Worm (Caenorhabditis elegans) whole organism, mixed stage, embryonic: Measurements from ENCODE around the gene ctsa-3.2.

Experiments used
- M03D4.4 ChIP-seq: sonication (generic microtip); optimal IDR thresholded peaks from 2 replicates; lab custom pipeline; 2017; ENCODE audit warnings: mild to moderate bottlenecking, missing genetic modification characterization, missing compliant biosample characterization
- bed-3 ChIP-seq: fragments of 200-800 bp; sonication (Bioruptor generic); optimal IDR thresholded peaks from 3 replicates; lab custom pipeline; 2018; ENCODE audit warnings: mild to moderate bottlenecking, missing genetic modification characterization, moderate library complexity, missing compliant biosample characterization
- blmp-1 ChIP-seq: fragments of 150-350 bp; optimal IDR thresholded peaks from 2 replicates; lab custom pipeline; 2014; ENCODE audit warnings: missing biosample characterization, missing genetic modification characterization
- ceh-39 ChIP-seq: fragments of 150-350 bp; optimal IDR thresholded peaks from 2 replicates; lab custom pipeline; 2014; ENCODE audit warnings: missing biosample characterization, missing genetic modification characterization
- ceh-43 ChIP-seq: fragments of 200-800 bp; sonication (Bioruptor generic); optimal IDR thresholded peaks from 2 replicates; lab custom pipeline; 2018; ENCODE audit warnings: mild to moderate bottlenecking, missing genetic modification characterization, moderate library complexity, missing compliant biosample characterization
- ceh-83 ChIP-seq: fragments of 200-800 bp; sonication (Bioruptor generic); optimal IDR thresholded peaks from 2 replicates; lab custom pipeline; 2018; ENCODE audit warnings: mild to moderate bottlenecking, missing genetic modification characterization, missing compliant biosample characterization
- drap-1 ChIP-seq: fragments of 200-800 bp; sonication (Bioruptor generic); optimal IDR thresholded peaks from 3 replicates; lab custom pipeline; 2018; ENCODE audit warnings: mild to moderate bottlenecking, missing genetic modification characterization, missing compliant biosample characterization
- elt-1 ChIP-seq: sonication (generic microtip); optimal IDR thresholded peaks from 2 replicates; lab custom pipeline; 2017; ENCODE audit warnings: missing genetic modification characterization, mild to moderate bottlenecking, missing compliant biosample characterization, antibody characterized with exemption, moderate library complexity, borderline replicate concordance; ENCODE audit not compliant: insufficient read depth
- elt-3 ChIP-seq: fragments of 150-350 bp; optimal IDR thresholded peaks from 2 replicates; lab custom pipeline; 2014; ENCODE audit warnings: missing biosample characterization, missing genetic modification characterization
- hlh-1 ChIP-seq: fragments of 150-350 bp; optimal IDR thresholded peaks from 2 replicates; lab custom pipeline; 2014; ENCODE audit warnings: missing biosample characterization, missing genetic modification reagents, missing genetic modification characterization
- lin-13 ChIP-seq: fragments of 150-350 bp; optimal IDR thresholded peaks from 2 replicates; lab custom pipeline; 2014; ENCODE audit warnings: missing biosample characterization, missing genetic modification characterization
- lin-32 ChIP-seq: fragments of 200-800 bp; sonication (Bioruptor generic); optimal IDR thresholded peaks from 2 replicates; lab custom pipeline; 2018; ENCODE audit warnings: mild to moderate bottlenecking, missing genetic modification characterization, missing compliant biosample characterization
- lsy-2 ChIP-seq: fragments of 150-350 bp; optimal IDR thresholded peaks from 2 replicates; lab custom pipeline; 2014; ENCODE audit warnings: missing biosample characterization, missing genetic modification characterization
- mab-5 ChIP-seq: fragments of 150-350 bp; optimal IDR thresholded peaks from 2 replicates; lab custom pipeline; 2014; ENCODE audit warnings: missing biosample characterization, missing genetic modification characterization
- mep-1 ChIP-seq: fragments of 150-350 bp; optimal IDR thresholded peaks from 2 replicates; lab custom pipeline; 2017; ENCODE audit warnings: missing biosample characterization, missing genetic modification reagents, missing genetic modification characterization, inconsistent platforms
- mls-2 ChIP-seq: sonication (generic microtip); optimal IDR thresholded peaks from 2 replicates; lab custom pipeline; 2016; ENCODE audit warnings: mild to moderate bottlenecking, missing genetic modification characterization, moderate library complexity, missing compliant biosample characterization
- nhr-2 ChIP-seq: fragments of 150-350 bp; optimal IDR thresholded peaks from 2 replicates; lab custom pipeline; 2014; ENCODE audit warnings: missing biosample characterization, missing genetic modification characterization
- nhr-237 ChIP-seq: fragments of 150-350 bp; optimal IDR thresholded peaks from 2 replicates; lab custom pipeline; 2014; ENCODE audit warnings: missing biosample characterization, missing genetic modification characterization
- nhr-28 ChIP-seq: fragments of 150-350 bp; optimal IDR thresholded peaks from 2 replicates; lab custom pipeline; 2014; ENCODE audit warnings: missing biosample characterization, missing genetic modification characterization
- nhr-76 ChIP-seq: sonication (generic microtip); optimal IDR thresholded peaks from 2 replicates; lab custom pipeline; 2017; ENCODE audit warnings: missing biosample characterization, missing genetic modification characterization
- pha-4 ChIP-seq: fragments of 150-350 bp; optimal IDR thresholded peaks from 2 replicates; lab custom pipeline; 2018; ENCODE audit warnings: missing biosample characterization, missing genetic modification reagents, missing genetic modification characterization
- sem-2 ChIP-seq: fragments of 200-800 bp; sonication (Bioruptor generic); optimal IDR thresholded peaks from 2 replicates; lab custom pipeline; 2018; ENCODE audit warnings: mild to moderate bottlenecking, missing genetic modification characterization, missing compliant biosample characterization
- snpc-4 ChIP-seq: fragments of 150-350 bp; optimal IDR thresholded peaks from 2 replicates; lab custom pipeline; 2014; ENCODE audit warnings: missing biosample characterization, missing genetic modification characterization
- sptf-1 ChIP-seq: sonication (generic microtip); optimal IDR thresholded peaks from 2 replicates; lab custom pipeline; 2017; ENCODE audit warnings: mild to moderate bottlenecking, missing genetic modification characterization, moderate library complexity, missing compliant biosample characterization
- tbx-8 ChIP-seq: fragments of 200-800 bp; sonication (Bioruptor generic); optimal IDR thresholded peaks from 2 replicates; lab custom pipeline; 2018; ENCODE audit warnings: mild to moderate bottlenecking, missing genetic modification characterization, moderate library complexity, missing compliant biosample characterization
- zip-8 ChIP-seq: fragments of 150-350 bp; optimal IDR thresholded peaks from 2 replicates; lab custom pipeline; 2014; ENCODE audit warnings: missing biosample characterization, missing genetic modification characterization
- ztf-11 ChIP-seq: fragments of 150-350 bp; optimal IDR thresholded peaks from 2 replicates; lab custom pipeline; 2014; ENCODE audit warnings: missing biosample characterization, missing genetic modification characterization

The ctsa-3.2 gene

ce11 chrII:9900276-9900675 is 25.3 kb downstream of the ctsa-3.2 start, which contains the start of gene unc-4:
TSS of gene unc-4 (minus strand) at chrII:9900376.
- TF ChIP-seq lsy-2 (tag; lab: Kevin White, UChicago) (no peak), sptf-1 (no peak), mab-5 (tag; lab: Kevin White, UChicago) (no peak)

DNA sequence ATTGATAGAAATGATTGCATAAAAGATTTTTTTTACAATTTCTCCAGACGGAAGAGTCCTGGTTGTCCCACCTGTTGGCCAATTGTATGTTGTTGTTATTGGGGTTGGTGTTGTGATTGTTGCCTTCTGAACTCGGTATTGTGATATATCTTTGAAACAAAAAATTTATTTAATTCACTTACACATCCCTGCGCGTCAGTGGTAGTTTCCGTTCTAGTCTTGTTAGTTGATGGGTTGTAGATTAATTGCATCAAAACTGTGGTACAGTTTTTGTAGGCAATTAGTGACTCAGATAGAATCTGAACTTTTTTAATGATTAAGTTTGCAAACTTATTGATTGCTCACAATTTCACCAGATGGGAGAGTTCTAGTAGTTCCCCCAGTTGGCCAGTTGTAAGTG is 29.5 kb downstream of the ctsa-3.2 start:
- TF ChIP-seq ztf-11 (tag; lab: Kevin White, UChicago) (no peak), zip-8 (tag; lab: Kevin White, UChicago) (no peak), nhr-76 (tag; lab: Kevin White, UChicago) (no peak), blmp-1 (tag; lab: Kevin White, UChicago) (no peak), nhr-237 (tag; lab: Kevin White, UChicago) (no peak), sem-2 (no peak), nhr-28 (tag; lab: Kevin White, UChicago) (no peak), ceh-39 (tag; lab: Kevin White, UChicago) (no peak)

DNA sequence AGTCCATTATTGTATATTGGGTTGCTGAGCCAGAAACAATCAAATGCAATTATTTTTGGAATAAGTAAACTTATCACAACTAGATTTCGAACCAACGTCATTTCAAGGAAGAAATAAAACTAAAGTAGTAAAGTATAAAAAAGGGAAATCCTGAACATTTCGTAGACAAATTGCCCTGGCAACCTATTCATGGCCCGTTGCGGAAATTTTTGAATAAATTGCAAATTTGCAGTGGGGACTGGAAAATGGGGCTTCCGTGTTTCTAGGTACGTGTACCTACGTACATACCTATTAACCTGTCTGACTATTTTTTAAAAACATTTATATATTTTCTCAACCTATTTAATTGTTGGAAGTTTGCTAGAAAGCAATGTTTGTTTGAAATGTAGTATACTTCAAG is 40.0 kb downstream of the ctsa-3.2 start, which contains the start of gene F26C11.3:
F26C11.3 (minus strand) TSS at position 101 of the 400 bp plus-strand sequence.
- TF ChIP-seq snpc-4 (tag; lab: Kevin White, UChicago) (no peak), ceh-83 (GFP tag; lab: Kevin White, UChicago) (no peak), ceh-43 (GFP tag; lab: Kevin White, UChicago) (no peak), sem-2 (no peak), mep-1 (no peak), bed-3 (GFP tag; lab: Kevin White, UChicago) (no peak), nhr-237 (tag; lab: Kevin White, UChicago) (no peak), mls-2 (tag; lab: Kevin White, UChicago) (no peak), hlh-1 (tag; lab: Kevin White, UChicago) (no peak), nhr-76 (tag; lab: Kevin White, UChicago) (no peak), M03D4.4 (tag; lab: Kevin White, UChicago) (no peak), ceh-39 (tag; lab: Kevin White, UChicago) (no peak)

- TF ChIP-seq nhr-237 (tag; lab: Kevin White, UChicago): no peak
- no peak for TF ChIP-seq nhr-76 (tag; lab: Kevin White, UChicago)
- no peak for TF ChIP-seq ceh-83 (GFP tag; lab: Kevin White, UChicago)
- no peak for TF ChIP-seq ceh-43 (GFP tag; lab: Kevin White, UChicago)
- TF ChIP-seq snpc-4 (tag; lab: Kevin White, UChicago): no peak
- no peak for TF ChIP-seq bed-3 (GFP tag; lab: Kevin White, UChicago)
Observed at ce11 chrII:9916177-9916576, 41.2 kb downstream of the ctsa-3.2 start, which contains the start of gene F26C11.4. TSS of gene F26C11.4 (minus strand) at chrII:9916277.

- no peak for TF ChIP-seq nhr-237 (tag; lab: Kevin White, UChicago)
- no peak for TF ChIP-seq ceh-43 (GFP tag; lab: Kevin White, UChicago)
- no peak for TF ChIP-seq elt-3 (tag; lab: Kevin White, UChicago)
- no peak for TF ChIP-seq lsy-2 (tag; lab: Kevin White, UChicago)
- TF ChIP-seq nhr-76 (tag; lab: Kevin White, UChicago): no peak
- TF ChIP-seq mep-1: no peak
- no peak for TF ChIP-seq mab-5 (tag; lab: Kevin White, UChicago)
- TF ChIP-seq, all 35 proteins: peak for 0
Observed at ce11 chrII:9917904-9918303, 42.9 kb downstream of the ctsa-3.2 start, which contains the start of gene C05C10.8. TSS of gene C05C10.8 (minus strand) at chrII:9918004.

DNA sequence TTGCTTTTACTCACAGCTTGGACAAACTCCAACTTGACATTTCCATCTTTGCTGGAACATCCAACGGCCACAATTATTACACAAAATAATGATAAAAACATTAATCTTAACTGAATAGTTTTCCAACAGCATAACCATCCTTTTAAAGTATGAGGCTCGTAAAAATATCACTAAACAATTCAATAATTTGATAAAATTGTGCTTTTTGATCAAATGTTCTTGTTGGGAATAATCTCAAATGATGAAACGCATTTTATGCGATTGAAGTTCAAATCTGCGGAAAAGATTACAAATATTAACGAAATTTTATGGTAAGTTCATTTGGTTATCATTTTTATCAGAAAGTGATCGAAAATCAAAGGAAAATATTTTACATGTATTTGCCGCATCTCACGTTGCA is 45.5 kb downstream of the ctsa-3.2 start, which contains the start of gene pho-10:
pho-10 (minus strand) TSS at position 101 of the 400 bp plus-strand sequence.
- no peak for TF ChIP-seq ceh-39 (tag; lab: Kevin White, UChicago)
- TF ChIP-seq nhr-237 (tag; lab: Kevin White, UChicago): no peak
- no peak for TF ChIP-seq elt-3 (tag; lab: Kevin White, UChicago)
- no peak for TF ChIP-seq ceh-43 (GFP tag; lab: Kevin White, UChicago)
- TF ChIP-seq lin-32 (GFP tag; lab: Kevin White, UChicago): no peak
- TF ChIP-seq ceh-83 (GFP tag; lab: Kevin White, UChicago): no peak
- no peak for TF ChIP-seq mls-2 (tag; lab: Kevin White, UChicago)
- no peak for TF ChIP-seq elt-1 (tag; lab: Kevin White, UChicago)
- no peak for TF ChIP-seq tbx-8
- TF ChIP-seq lsy-2 (tag; lab: Kevin White, UChicago): no peak
- TF ChIP-seq nhr-76 (tag; lab: Kevin White, UChicago): no peak
- no peak for TF ChIP-seq lin-13 (tag; lab: Kevin White, UChicago)
- no peak for TF ChIP-seq mab-5 (tag; lab: Kevin White, UChicago)
- TF ChIP-seq drap-1 (GFP tag; lab: Kevin White, UChicago): no peak
- TF ChIP-seq nhr-2 (tag; lab: Kevin White, UChicago): no peak
- no peak for TF ChIP-seq snpc-4 (tag; lab: Kevin White, UChicago)
- no peak for TF ChIP-seq sptf-1
- no peak for TF ChIP-seq pha-4
